Worm (Caenorhabditis elegans): ENCODE results near the gene Y45F10D.16.

DNA sequence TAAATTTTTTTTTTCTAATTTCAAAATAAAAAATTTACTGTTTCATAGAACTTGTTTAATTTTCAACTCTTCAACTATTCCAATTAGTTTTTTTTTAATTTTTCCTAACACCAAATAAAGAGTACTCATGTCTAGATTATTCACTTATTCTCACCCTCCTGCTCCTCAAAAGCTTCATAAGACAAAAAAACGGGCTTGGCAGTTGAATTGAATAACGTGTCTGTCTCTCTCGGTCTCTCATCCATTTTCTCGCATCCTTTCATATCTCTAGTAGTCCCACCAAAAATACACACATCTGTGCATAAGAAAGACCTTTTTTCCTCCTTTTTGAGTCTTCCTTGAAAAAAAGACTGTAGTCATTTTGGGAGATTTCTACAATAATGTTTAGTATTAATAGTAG, 12.8 kb upstream of the Y45F10D.16 start:
- TF ChIP-seq tbx-37 (GFP tag; conservative IDR thresholded peaks at IDR 0.05) (no peak), ceh-36 (tag; optimal IDR thresholded peaks at IDR 0.05) (no peak)
